Fruit fly (Drosophila melanogaster): ENCODE results near the gene Alg9.

- TF ChIP-seq CTCF (optimal IDR thresholded peaks at IDR 0.05) = no peak
- TF ChIP-seq CG8478 (optimal IDR thresholded peaks at IDR 0.05) = no peak
Observed at dm6 chr3R:25236121-25236520, 14.7 kb downstream of the Alg9 start.

Measured in S2 (cell line).